Fruit fly (Drosophila melanogaster): ENCODE measurements around the gene sdt.

The sdt gene

dm6 chrX:8163452-8163851 is 14.9 kb upstream of the sdt start (continued):
- TF ChIP-seq CG8632 (GFP tag; optimal IDR thresholded peaks at IDR 0.05) = no peak
- peak; percentile 23 for TF ChIP-seq achi (GFP tag; optimal IDR thresholded peaks at IDR 0.05)
- peak; percentile 31; the same call in 1 of the 2 replicates for TF ChIP-seq Gug (GFP tag; IDR thresholded peaks at IDR 0.05)
- no peak for TF ChIP-seq net (GFP tag; optimal IDR thresholded peaks at IDR 0.05)
- TF ChIP-seq CG11294 (GFP tag; IDR thresholded peaks at IDR 0.05) = no peak

dm6 chrX:8165608-8166007 is 12.7 kb upstream of the sdt start, which contains the start of gene Or7a:
Gene Or7a, minus strand, starts transcription at chrX:8165708.
- no peak for TF ChIP-seq OdsH (GFP tag; optimal IDR thresholded peaks at IDR 0.05)
- no peak for TF ChIP-seq fkh (GFP tag; optimal IDR thresholded peaks at IDR 0.05)
- no peak for TF ChIP-seq CG6808 (GFP tag; optimal IDR thresholded peaks at IDR 0.05)
- no peak for TF ChIP-seq Smox (GFP tag; optimal IDR thresholded peaks at IDR 0.05)
- no peak for TF ChIP-seq CG6163 (GFP tag; IDR thresholded peaks at IDR 0.05)
- no peak for TF ChIP-seq svp (GFP tag)
- no peak for TF ChIP-seq lz (GFP tag; optimal IDR thresholded peaks at IDR 0.05)
- TF ChIP-seq CG16779 (tag; optimal IDR thresholded peaks at IDR 0.05) = no peak
- TF ChIP-seq CG10631 (GFP tag; optimal IDR thresholded peaks at IDR 0.05) = no peak
- TF ChIP-seq cyc (GFP tag; optimal IDR thresholded peaks at IDR 0.05) = no peak
- no peak for TF ChIP-seq Eip93F (GFP tag; optimal IDR thresholded peaks at IDR 0.05)
- TF ChIP-seq CG11902 (GFP tag; optimal IDR thresholded peaks at IDR 0.05) = no peak
- no peak for TF ChIP-seq Met (GFP tag; optimal IDR thresholded peaks at IDR 0.05)
- no peak for TF ChIP-seq CG9139 (GFP tag; optimal IDR thresholded peaks at IDR 0.05)
- TF ChIP-seq Gug (GFP tag; IDR thresholded peaks at IDR 0.05) = no peak
- no peak for TF ChIP-seq Eip78C (GFP tag)
- TF ChIP-seq CG8119 (GFP tag; IDR thresholded peaks at IDR 0.05) = no peak

dm6 chrX:8170166-8170565 is 8.2 kb upstream of the sdt start, which contains the start of gene CG2278:
Gene CG2278, minus strand, starts transcription at chrX:8170266.
- TF ChIP-seq svp (GFP tag) (no peak), Hr38 (GFP tag; optimal IDR thresholded peaks at IDR 0.05) (no peak), Lpt (GFP tag; optimal IDR thresholded peaks at IDR 0.05) (no peak), CG16779 (tag; optimal IDR thresholded peaks at IDR 0.05) (no peak), CG11902 (GFP tag; optimal IDR thresholded peaks at IDR 0.05) (no peak), CG3032 (tag; optimal IDR thresholded peaks at IDR 0.05) (no peak), pdm3 (GFP tag; optimal IDR thresholded peaks at IDR 0.05) (no peak), CG6854 (GFP tag; optimal IDR thresholded peaks at IDR 0.05) (no peak), fd85E (GFP tag; optimal IDR thresholded peaks at IDR 0.05) (no peak), CG7368 (GFP tag; optimal IDR thresholded peaks at IDR 0.05) (no peak), Eip78C (GFP tag) (no peak), CG4318 (GFP tag; optimal IDR thresholded peaks at IDR 0.05) (no peak)

DNA sequence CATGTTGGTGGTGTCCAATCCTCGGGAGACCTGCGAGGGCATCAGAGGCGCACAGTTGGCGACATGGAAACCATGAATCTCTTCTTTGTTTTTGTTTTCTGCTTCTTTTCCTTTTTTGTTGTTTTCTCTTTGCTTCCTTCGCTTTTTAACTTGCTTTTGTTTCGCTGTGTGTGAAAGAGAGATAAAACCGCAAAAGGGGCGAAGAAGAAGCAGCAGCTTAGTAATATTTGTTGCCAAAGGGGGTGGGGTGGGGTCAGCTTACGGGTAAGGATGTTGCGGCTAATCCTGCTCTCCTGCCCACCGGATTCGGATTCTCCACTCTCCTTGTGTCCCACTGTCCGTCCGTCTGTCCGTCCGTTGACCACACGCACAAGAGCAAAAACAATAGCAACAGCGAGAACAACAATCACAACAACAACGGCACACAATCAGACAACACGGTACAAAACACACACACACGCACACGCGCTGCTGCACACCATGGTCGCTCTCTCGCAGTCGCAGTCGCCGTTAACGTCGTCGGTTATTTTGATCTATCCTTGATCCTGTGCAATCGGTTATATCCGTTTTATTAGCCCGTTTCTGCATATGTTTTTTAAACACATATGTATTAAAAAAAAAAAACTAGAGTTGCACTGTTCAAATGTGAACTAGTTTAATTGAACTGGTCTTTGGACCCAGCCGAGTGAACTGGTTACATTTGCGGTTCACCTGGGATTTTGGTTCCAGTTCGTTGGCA is 1.9 kb upstream of the sdt start:
- TF ChIP-seq CG3032 (tag; optimal IDR thresholded peaks at IDR 0.05) = peak; percentile 54
- TF ChIP-seq Sox14 (GFP tag; optimal IDR thresholded peaks at IDR 0.05) = peak; percentile 16
- no peak for TF ChIP-seq CG10631 (GFP tag; optimal IDR thresholded peaks at IDR 0.05)
- no peak for TF ChIP-seq CG6792 (GFP tag; optimal IDR thresholded peaks at IDR 0.05)
- TF ChIP-seq Hr39 (GFP tag; optimal IDR thresholded peaks at IDR 0.05) = no peak
- no peak for TF ChIP-seq dac (GFP tag; optimal IDR thresholded peaks at IDR 0.05)
- TF ChIP-seq eg (GFP tag; IDR thresholded peaks at IDR 0.05) = no peak
- no peak for TF ChIP-seq Met (GFP tag; optimal IDR thresholded peaks at IDR 0.05)
- TF ChIP-seq CG6163 (GFP tag; IDR thresholded peaks at IDR 0.05) = peak; percentile 26; the same call in 1 of the 3 replicates
- TF ChIP-seq CG9139 (GFP tag; optimal IDR thresholded peaks at IDR 0.05) = peak; percentile 38
- TF ChIP-seq CG31627 (GFP tag; optimal IDR thresholded peaks at IDR 0.05) = no peak
- TF ChIP-seq CG6808 (GFP tag; optimal IDR thresholded peaks at IDR 0.05) = peak; percentile 73
- TF ChIP-seq topi (GFP tag; optimal IDR thresholded peaks at IDR 0.05) = no peak
- TF ChIP-seq CG6854 (GFP tag; optimal IDR thresholded peaks at IDR 0.05) = no peak
- peak; percentile 33 for TF ChIP-seq spab (GFP tag; optimal IDR thresholded peaks at IDR 0.05)
- TF ChIP-seq Blimp-1 (GFP tag; optimal IDR thresholded peaks at IDR 0.05) = no peak
- peak; percentile 38 for TF ChIP-seq CG6276 (GFP tag; optimal IDR thresholded peaks at IDR 0.05)
- TF ChIP-seq CG1621 (tag; optimal IDR thresholded peaks at IDR 0.05) = peak; percentile 66
- peak; percentile 52 to 58 for TF ChIP-seq ss (GFP tag; optimal IDR thresholded peaks at IDR 0.05)
- TF ChIP-seq CG15336 (GFP tag; IDR thresholded peaks at IDR 0.05) = 0 out of 2 replicates have a peak, but pooled peaks have one; percentile 19
- peak; percentile 56 for TF ChIP-seq Eip78C (GFP tag)
- no peak for TF ChIP-seq Lpt (GFP tag; optimal IDR thresholded peaks at IDR 0.05)
- no peak for TF ChIP-seq CG8319 (GFP tag; optimal IDR thresholded peaks at IDR 0.05)
- no peak for TF ChIP-seq esn (GFP tag; optimal IDR thresholded peaks at IDR 0.05)
- peak; percentile 46; the same call in 1 of the 3 replicates for TF ChIP-seq CG8119 (GFP tag; IDR thresholded peaks at IDR 0.05)
- TF ChIP-seq CG32006 (GFP tag; optimal IDR thresholded peaks at IDR 0.05) = peak; percentile 8
